Worm (Caenorhabditis elegans) whole organism, mixed stage, embryonic: ENCODE measurements around the gene T22E5.1.
A peak's percentile ranks its signal among the peaks of the same experiment; 100 is the strongest.

Source experiments
- M03D4.4 ChIP-seq: sonication (generic microtip); optimal IDR thresholded peaks from 2 replicates; lab custom pipeline; 2017; ENCODE audit warnings: mild to moderate bottlenecking, missing genetic modification characterization, missing compliant biosample characterization
- blmp-1 ChIP-seq: fragments of 150-350 bp; optimal IDR thresholded peaks from 2 replicates; lab custom pipeline; 2014; ENCODE audit warnings: missing biosample characterization, missing genetic modification characterization
- ceh-39 ChIP-seq: fragments of 150-350 bp; optimal IDR thresholded peaks from 2 replicates; lab custom pipeline; 2014; ENCODE audit warnings: missing biosample characterization, missing genetic modification characterization
- ceh-43 ChIP-seq: fragments of 200-800 bp; sonication (Bioruptor generic); optimal IDR thresholded peaks from 2 replicates; lab custom pipeline; 2018; ENCODE audit warnings: mild to moderate bottlenecking, missing genetic modification characterization, moderate library complexity, missing compliant biosample characterization
- ceh-83 ChIP-seq: fragments of 200-800 bp; sonication (Bioruptor generic); optimal IDR thresholded peaks from 2 replicates; lab custom pipeline; 2018; ENCODE audit warnings: mild to moderate bottlenecking, missing genetic modification characterization, missing compliant biosample characterization
- ces-1 ChIP-seq: fragments of 150-350 bp; optimal IDR thresholded peaks from 2 replicates; lab custom pipeline; 2014; ENCODE audit warnings: missing biosample characterization, missing genetic modification reagents, missing genetic modification characterization
- cnd-1 ChIP-seq: fragments of 200-800 bp; sonication (Bioruptor generic); optimal IDR thresholded peaks from 2 replicates; lab custom pipeline; 2018; ENCODE audit warnings: mild to moderate bottlenecking, missing genetic modification characterization, missing compliant biosample characterization
- drap-1 ChIP-seq: fragments of 200-800 bp; sonication (Bioruptor generic); optimal IDR thresholded peaks from 3 replicates; lab custom pipeline; 2018; ENCODE audit warnings: mild to moderate bottlenecking, missing genetic modification characterization, missing compliant biosample characterization
- elt-1 ChIP-seq: sonication (generic microtip); optimal IDR thresholded peaks from 2 replicates; lab custom pipeline; 2017; ENCODE audit warnings: missing genetic modification characterization, mild to moderate bottlenecking, missing compliant biosample characterization, antibody characterized with exemption, moderate library complexity, borderline replicate concordance; ENCODE audit not compliant: insufficient read depth
- ham-2 ChIP-seq: fragments of 200-800 bp; sonication (Bioruptor generic); optimal IDR thresholded peaks from 2 replicates; lab custom pipeline; 2018; ENCODE audit warnings: mild to moderate bottlenecking, missing genetic modification characterization, missing compliant biosample characterization
- hlh-1 ChIP-seq: fragments of 150-350 bp; optimal IDR thresholded peaks from 2 replicates; lab custom pipeline; 2014; ENCODE audit warnings: missing biosample characterization, missing genetic modification reagents, missing genetic modification characterization
- lsy-2 ChIP-seq: fragments of 150-350 bp; optimal IDR thresholded peaks from 2 replicates; lab custom pipeline; 2014; ENCODE audit warnings: missing biosample characterization, missing genetic modification characterization
- mab-5 ChIP-seq: fragments of 150-350 bp; optimal IDR thresholded peaks from 2 replicates; lab custom pipeline; 2014; ENCODE audit warnings: missing biosample characterization, missing genetic modification characterization
- mep-1 ChIP-seq: fragments of 150-350 bp; optimal IDR thresholded peaks from 2 replicates; lab custom pipeline; 2017; ENCODE audit warnings: missing biosample characterization, missing genetic modification reagents, missing genetic modification characterization, inconsistent platforms
- mls-2 ChIP-seq: sonication (generic microtip); optimal IDR thresholded peaks from 2 replicates; lab custom pipeline; 2016; ENCODE audit warnings: mild to moderate bottlenecking, missing genetic modification characterization, moderate library complexity, missing compliant biosample characterization
- nhr-12 ChIP-seq: fragments of 150-350 bp; optimal IDR thresholded peaks from 2 replicates; lab custom pipeline; 2014; ENCODE audit warnings: missing biosample characterization, missing genetic modification characterization
- nhr-2 ChIP-seq: fragments of 150-350 bp; optimal IDR thresholded peaks from 2 replicates; lab custom pipeline; 2014; ENCODE audit warnings: missing biosample characterization, missing genetic modification characterization
- nhr-237 ChIP-seq: fragments of 150-350 bp; optimal IDR thresholded peaks from 2 replicates; lab custom pipeline; 2014; ENCODE audit warnings: missing biosample characterization, missing genetic modification characterization
- nhr-28 ChIP-seq: fragments of 150-350 bp; optimal IDR thresholded peaks from 2 replicates; lab custom pipeline; 2014; ENCODE audit warnings: missing biosample characterization, missing genetic modification characterization
- sem-2 ChIP-seq: fragments of 200-800 bp; sonication (Bioruptor generic); optimal IDR thresholded peaks from 2 replicates; lab custom pipeline; 2018; ENCODE audit warnings: mild to moderate bottlenecking, missing genetic modification characterization, missing compliant biosample characterization
- snpc-4 ChIP-seq: fragments of 150-350 bp; optimal IDR thresholded peaks from 2 replicates; lab custom pipeline; 2014; ENCODE audit warnings: missing biosample characterization, missing genetic modification characterization
- sptf-1 ChIP-seq: sonication (generic microtip); optimal IDR thresholded peaks from 2 replicates; lab custom pipeline; 2017; ENCODE audit warnings: mild to moderate bottlenecking, missing genetic modification characterization, moderate library complexity, missing compliant biosample characterization
- tbx-8 ChIP-seq: fragments of 200-800 bp; sonication (Bioruptor generic); optimal IDR thresholded peaks from 2 replicates; lab custom pipeline; 2018; ENCODE audit warnings: mild to moderate bottlenecking, missing genetic modification characterization, moderate library complexity, missing compliant biosample characterization
- unc-120 ChIP-seq: sonication (generic microtip); optimal IDR thresholded peaks from 2 replicates; lab custom pipeline; 2017; ENCODE audit warnings: missing genetic modification characterization, missing compliant biosample characterization; ENCODE audit not compliant: poor library complexity, severe bottlenecking
- unc-39 ChIP-seq: fragments of 150-350 bp; optimal IDR thresholded peaks from 2 replicates; lab custom pipeline; 2014; ENCODE audit warnings: missing biosample characterization, missing genetic modification characterization
- unc-62 ChIP-seq: fragments of 150-350 bp; optimal IDR thresholded peaks from 2 replicates; lab custom pipeline; 2014; ENCODE audit warnings: missing biosample characterization, missing genetic modification reagents, missing genetic modification characterization
- zip-8 ChIP-seq: fragments of 150-350 bp; optimal IDR thresholded peaks from 2 replicates; lab custom pipeline; 2014; ENCODE audit warnings: missing biosample characterization, missing genetic modification characterization

T22E5.1 gene

DNA sequence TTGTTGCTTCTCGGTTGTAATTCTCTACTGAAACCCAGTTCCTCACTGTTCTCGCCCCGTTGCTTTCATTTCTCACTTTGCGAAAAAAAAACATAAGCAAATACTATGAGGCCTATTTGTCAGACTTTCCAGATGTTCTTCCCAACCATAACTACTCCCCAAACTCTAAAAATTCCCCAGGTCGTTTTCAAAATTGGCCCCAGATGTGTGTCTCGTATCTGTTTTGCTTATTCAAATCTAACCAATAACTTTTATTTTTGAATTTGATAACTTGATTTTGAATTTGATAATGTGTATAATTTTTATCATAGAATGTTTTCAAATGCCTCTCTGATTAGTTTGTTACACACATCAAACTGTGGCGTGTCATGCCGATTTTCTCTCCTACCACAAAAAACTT, 4.9 kb upstream of the T22E5.1 start:
- TF ChIP-seq sem-2 (GFP tag; lab: Kevin White, UChicago): no peak
- TF ChIP-seq ces-1 (GFP tag; lab: Kevin White, UChicago): no peak

DNA sequence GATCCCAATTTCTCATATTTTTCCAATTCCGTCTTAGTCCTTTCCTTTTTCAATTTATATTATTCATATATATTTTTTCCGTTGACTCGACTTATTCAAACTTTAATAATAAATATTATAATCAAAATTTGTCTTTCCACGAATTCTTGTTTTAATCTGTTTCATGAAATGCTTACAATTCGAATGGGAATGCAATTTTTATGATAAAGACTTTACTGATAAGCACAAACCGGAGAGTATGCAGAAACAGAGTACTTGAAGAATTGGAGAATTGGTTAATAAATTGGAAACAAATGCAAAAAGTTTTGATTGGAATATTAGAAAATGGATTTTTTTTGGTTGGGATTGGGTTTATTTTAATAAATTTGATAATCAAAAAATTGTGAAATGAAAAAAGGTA, 4.4 kb upstream of the T22E5.1 start:
- TF ChIP-seq lsy-2 (no peak), sptf-1 (tag; lab: Kevin White, UChicago) (no peak), unc-39 (tag; lab: Kevin White, UChicago) (no peak), hlh-1 (no peak), nhr-237 (tag; lab: Kevin White, UChicago) (no peak), sem-2 (GFP tag; lab: Kevin White, UChicago) (no peak), nhr-2 (tag; lab: Kevin White, UChicago) (no peak), ham-2 (no peak), ceh-43 (GFP tag; lab: Kevin White, UChicago) (no peak), nhr-12 (no peak), mab-5 (tag; lab: Kevin White, UChicago) (no peak), unc-120 (tag; lab: Kevin White, UChicago) (no peak), mls-2 (tag; lab: Kevin White, UChicago) (no peak), nhr-28 (tag; lab: Kevin White, UChicago) (no peak), M03D4.4 (tag; lab: Kevin White, UChicago) (no peak), elt-1 (tag; lab: Kevin White, UChicago) (no peak), ceh-39 (tag; lab: Kevin White, UChicago) (no peak), cnd-1 (tag; lab: Kevin White, UChicago) (no peak), drap-1 (GFP tag; lab: Kevin White, UChicago) (no peak)

DNA sequence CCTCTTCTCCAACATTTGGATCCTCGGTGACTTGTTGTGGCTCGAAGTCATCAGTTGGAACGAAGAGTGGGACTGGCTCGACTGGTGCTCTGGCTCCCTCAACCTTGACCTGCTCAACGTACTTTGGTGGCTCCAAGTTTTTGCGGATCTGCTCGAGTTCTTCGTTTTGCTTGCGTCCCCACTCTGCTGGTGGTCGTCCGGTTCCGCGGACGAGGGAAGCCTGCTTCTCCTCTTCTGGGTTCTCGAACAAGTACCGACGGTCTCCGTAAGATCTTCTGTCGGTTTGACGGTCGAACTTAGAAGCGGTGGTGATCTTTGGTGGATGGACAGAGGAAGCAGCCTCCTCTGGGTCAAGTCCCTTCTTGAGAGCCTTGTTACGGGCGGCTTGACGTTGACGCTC, 4.0 kb upstream of the T22E5.1 start:
- no peak for TF ChIP-seq tbx-8
- TF ChIP-seq mab-5 (tag; lab: Kevin White, UChicago): no peak
- no peak for TF ChIP-seq ces-1 (GFP tag; lab: Kevin White, UChicago)
- no peak for TF ChIP-seq mep-1 (tag; lab: Kevin White, UChicago)
- TF ChIP-seq M03D4.4 (tag; lab: Kevin White, UChicago): no peak
- no peak for TF ChIP-seq sem-2 (GFP tag; lab: Kevin White, UChicago)
- TF ChIP-seq ceh-83 (GFP tag; lab: Kevin White, UChicago): no peak
- no peak for TF ChIP-seq blmp-1 (tag; lab: Kevin White, UChicago)

DNA sequence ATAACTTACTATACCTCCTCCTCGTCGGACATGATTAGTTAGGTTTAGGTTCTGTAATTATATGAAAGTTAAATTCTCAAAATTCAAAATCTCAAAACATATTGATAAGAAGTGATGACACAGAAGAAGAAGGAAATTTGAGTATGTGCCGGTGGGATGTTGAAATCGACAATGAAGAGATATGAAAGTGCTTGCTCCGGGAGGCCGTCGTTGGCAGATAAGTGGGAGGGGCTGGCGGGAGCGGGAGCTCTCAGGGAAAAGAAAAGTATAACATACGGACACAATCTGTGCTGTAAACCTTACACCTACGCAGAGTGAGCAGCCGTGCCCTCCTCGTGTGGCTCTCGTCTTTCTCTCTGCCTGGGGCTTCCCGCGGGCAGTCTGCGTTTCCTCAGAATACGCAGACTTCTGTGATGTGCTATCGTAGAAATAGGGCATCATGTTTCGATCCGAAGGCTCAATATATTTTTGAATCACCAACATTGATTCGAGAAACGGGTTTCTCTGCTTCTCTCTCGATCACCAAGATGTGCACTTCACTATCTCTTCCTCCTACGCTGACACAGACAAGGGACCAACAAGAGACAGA, 2.4 kb upstream of the T22E5.1 start, which contains the start of gene mup-2:
Gene mup-2, minus strand, starts transcription at position 51 of the 589 bp plus-strand sequence.
- peak; percentile 96 for TF ChIP-seq hlh-1
- no peak for TF ChIP-seq ceh-39 (tag; lab: Kevin White, UChicago)
- TF ChIP-seq nhr-28 (tag; lab: Kevin White, UChicago): no peak
- no peak for TF ChIP-seq snpc-4 (tag; lab: Kevin White, UChicago)
- peak; percentile 93 for TF ChIP-seq unc-120 (tag; lab: Kevin White, UChicago)
- TF ChIP-seq ces-1 (GFP tag; lab: Kevin White, UChicago): no peak
- TF ChIP-seq lsy-2: no peak
- TF ChIP-seq unc-62 (GFP tag; lab: Kevin White, UChicago): peak; percentile 75
- no peak for TF ChIP-seq ceh-83 (GFP tag; lab: Kevin White, UChicago)
- no peak for TF ChIP-seq elt-1 (tag; lab: Kevin White, UChicago)
- TF ChIP-seq, all 35 proteins: peak for 3

DNA sequence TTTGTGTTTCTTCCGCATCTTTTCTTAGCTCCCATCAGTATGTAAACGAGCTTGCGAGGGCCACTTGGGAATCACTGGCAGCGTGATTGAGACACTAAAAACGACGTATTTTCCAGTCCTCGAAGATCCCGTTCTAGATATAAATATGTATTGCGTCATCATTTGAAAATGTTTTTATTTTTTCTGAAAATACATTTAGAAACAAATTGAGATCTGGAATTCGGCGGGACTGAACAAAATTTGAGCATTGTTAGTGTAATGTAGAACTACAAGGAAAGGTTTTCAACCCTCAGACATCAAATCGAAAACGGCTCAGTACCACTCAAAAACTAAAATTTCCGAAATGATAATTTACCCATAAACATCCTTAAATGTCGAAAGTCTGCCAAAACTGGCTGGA, 908 bp downstream of the T22E5.1 start:
- peak; percentile 82 for TF ChIP-seq zip-8 (tag; lab: Kevin White, UChicago)
- no peak for TF ChIP-seq sem-2 (GFP tag; lab: Kevin White, UChicago)
- TF ChIP-seq, all 35 proteins: peak for 1

DNA sequence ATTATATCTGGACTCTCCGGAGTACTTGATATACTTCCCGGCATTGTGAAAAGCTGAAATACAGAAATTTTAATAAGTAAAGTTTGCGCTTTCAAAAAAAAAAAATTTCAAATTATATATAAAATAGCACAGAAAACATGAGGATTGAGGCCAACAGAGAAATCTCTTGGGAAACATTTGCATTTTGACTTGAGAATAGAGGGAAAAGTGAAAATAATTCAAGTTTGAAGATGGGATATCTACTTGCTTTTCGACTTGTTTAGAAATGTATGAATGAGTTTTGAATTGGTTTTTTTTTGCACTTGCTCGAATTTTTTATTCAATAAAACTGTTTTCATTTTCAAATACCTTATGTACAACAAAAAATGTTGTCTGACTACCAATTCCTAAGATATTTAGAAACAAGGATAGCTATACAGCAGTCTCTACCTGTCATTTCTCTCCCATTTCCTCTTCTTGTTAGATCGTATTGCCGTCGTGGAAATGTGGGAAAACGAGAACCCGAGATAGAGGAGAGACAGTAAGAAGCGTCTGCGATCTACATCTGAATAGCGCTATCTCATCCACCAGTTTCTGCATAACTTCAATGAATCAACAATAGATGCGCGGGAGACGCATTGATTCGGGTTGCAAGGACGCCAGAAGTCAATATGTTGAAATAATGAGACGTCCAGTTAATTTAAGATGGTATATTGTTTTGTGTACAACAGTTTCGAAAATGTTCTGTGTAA, 3.8 kb downstream of the T22E5.1 start, which contains the start of gene T22E5.6:
Gene T22E5.6, minus strand, starts transcription at position 51 of the 731 bp plus-strand sequence.
- TF ChIP-seq unc-39 (tag; lab: Kevin White, UChicago) (no peak), ham-2 (peak; percentile 7), unc-62 (GFP tag; lab: Kevin White, UChicago) (no peak)
